Fruit fly (Drosophila melanogaster) whole organism, embryonic: Measurements from ENCODE around the gene eas.

Experiments used
- Atf-2 ChIP-seq: fragments of 200-800 bp; sonication (Bioruptor generic); optimal IDR thresholded peaks from 2 replicates; lab custom pipeline; 2016; ENCODE audit warnings: missing biosample characterization, missing genetic modification characterization
- Atf3 ChIP-seq: fragments of 200-800 bp; sonication (Bioruptor generic); optimal IDR thresholded peaks from 3 replicates; lab custom pipeline; 2016; ENCODE audit warnings: missing biosample characterization, missing genetic modification characterization
- BEAF-32 ChIP-seq: fragments of 200-800 bp; sonication (Bioruptor generic); optimal IDR thresholded peaks from 3 replicates; lab custom pipeline; 2017; ENCODE audit warnings: missing biosample characterization, missing genetic modification characterization, mild to moderate bottlenecking, moderate library complexity, missing genetic modification reagents
- C15 ChIP-seq: fragments of 200-800 bp; sonication (Bioruptor generic); IDR thresholded peaks from 3 replicates; pipeline ENCODE4 v1.3.6; 2022; ENCODE audit warnings: missing biosample characterization, missing genetic modification characterization
- CG1024 ChIP-seq: fragments of 200-800 bp; sonication (Bioruptor generic); IDR thresholded peaks from 2 replicates; pipeline ENCODE4 v1.3.6; 2022; ENCODE audit warnings: missing biosample characterization, missing genetic modification characterization
- CG11093 ChIP-seq: fragments of 200-800 bp; sonication (Bioruptor generic); IDR thresholded peaks from 3 replicates; pipeline ENCODE4 v1.3.6; 2022; ENCODE audit warnings: missing biosample characterization, missing genetic modification characterization
- CG11456 ChIP-seq: fragments of 200-800 bp; sonication (Bioruptor generic); IDR thresholded peaks from 3 replicates; pipeline ENCODE4 v1.3.6; 2022; ENCODE audit warnings: missing biosample characterization, missing genetic modification characterization
- CG12391 ChIP-seq: fragments of 200-800 bp; sonication (Bioruptor generic); optimal IDR thresholded peaks from 3 replicates; lab custom pipeline; 2018; ENCODE audit warnings: missing biosample characterization, mild to moderate bottlenecking, missing genetic modification characterization, moderate library complexity
- CG13424 ChIP-seq: fragments of 200-800 bp; sonication (Bioruptor generic); optimal IDR thresholded peaks from 2 replicates; lab custom pipeline; 2019; ENCODE audit warnings: missing biosample characterization, mild to moderate bottlenecking, missing genetic modification characterization, moderate library complexity
- CG13624 ChIP-seq: fragments of 200-800 bp; sonication (Bioruptor generic); optimal IDR thresholded peaks from 2 replicates; lab custom pipeline; 2016; ENCODE audit warnings: missing biosample characterization, missing genetic modification characterization
- CG14441 ChIP-seq: fragments of 200-800 bp; sonication (Bioruptor generic); IDR thresholded peaks from 2 replicates; pipeline ENCODE4 v1.3.6; 2022; ENCODE audit warnings: missing biosample characterization, missing genetic modification characterization
- CG14860 ChIP-seq: fragments of 200-800 bp; sonication (Bioruptor generic); IDR thresholded peaks from 3 replicates; pipeline ENCODE4 v1.3.6; 2022; ENCODE audit warnings: missing biosample characterization, missing genetic modification characterization; ENCODE audit not compliant: partially characterized antibody
- CG16813 ChIP-seq: fragments of 200-800 bp; sonication (Bioruptor generic); IDR thresholded peaks from 3 replicates; pipeline ENCODE4 v1.3.6; 2022; ENCODE audit warnings: missing biosample characterization, missing genetic modification characterization; ENCODE audit not compliant: partially characterized antibody
- CG17328 ChIP-seq: fragments of 200-800 bp; sonication (Bioruptor generic); IDR thresholded peaks from 2 replicates; pipeline ENCODE4 v1.3.6; 2022; ENCODE audit warnings: missing biosample characterization, missing genetic modification characterization
- CG2116 ChIP-seq: fragments of 200-800 bp; sonication (Bioruptor generic); optimal IDR thresholded peaks from 3 replicates; lab custom pipeline; 2018; ENCODE audit warnings: missing biosample characterization, mild to moderate bottlenecking, missing genetic modification characterization
- CG2199 ChIP-seq: fragments of 200-800 bp; sonication (Bioruptor generic); IDR thresholded peaks from 3 replicates; pipeline ENCODE4 v1.3.6; 2022; ENCODE audit warnings: missing biosample characterization, missing genetic modification characterization
- CG32532 ChIP-seq: fragments of 200-800 bp; sonication (Bioruptor generic); IDR thresholded peaks from 2 replicates; pipeline ENCODE4 v1.3.6; 2022; ENCODE audit warnings: missing biosample characterization, missing genetic modification characterization
- CG3847 ChIP-seq: fragments of 200-800 bp; sonication (Bioruptor generic); IDR thresholded peaks from 2 replicates; pipeline ENCODE4 v1.3.6; 2022; ENCODE audit warnings: missing biosample characterization, missing genetic modification characterization
- CG42726 ChIP-seq: fragments of 200-800 bp; sonication (Bioruptor generic); IDR thresholded peaks from 2 replicates; pipeline ENCODE4 v1.3.6; 2022; ENCODE audit warnings: missing biosample characterization, missing genetic modification characterization; ENCODE audit not compliant: partially characterized antibody
- CG6791 ChIP-seq: fragments of 200-800 bp; sonication (Bioruptor generic); IDR thresholded peaks from 3 replicates; pipeline ENCODE4 v1.3.6; 2022; ENCODE audit warnings: missing biosample characterization, missing genetic modification characterization; ENCODE audit not compliant: partially characterized antibody
- CG7271 ChIP-seq: fragments of 200-800 bp; sonication (Bioruptor generic); optimal IDR thresholded peaks from 2 replicates; lab custom pipeline; 2018; ENCODE audit warnings: missing biosample characterization, mild to moderate bottlenecking, missing genetic modification characterization, moderate library complexity
- CG7357 ChIP-seq: fragments of 200-800 bp; sonication (Bioruptor generic); IDR thresholded peaks from 3 replicates; pipeline ENCODE4 v1.3.6; 2022; ENCODE audit warnings: missing biosample characterization, missing genetic modification characterization
- Fer2 ChIP-seq: fragments of 200-800 bp; sonication (Bioruptor generic); optimal IDR thresholded peaks from 2 replicates; lab custom pipeline; 2018; ENCODE audit warnings: missing biosample characterization, mild to moderate bottlenecking, missing genetic modification characterization, moderate library complexity
- Gsc ChIP-seq: fragments of 200-800 bp; sonication (Bioruptor generic); IDR thresholded peaks from 2 replicates; pipeline ENCODE4 v1.3.6; 2022; ENCODE audit warnings: missing biosample characterization, missing genetic modification characterization
- HLHmδ ChIP-seq: fragments of 200-800 bp; sonication (Bioruptor generic); optimal IDR thresholded peaks from 2 replicates; lab custom pipeline; 2018; ENCODE audit warnings: missing biosample characterization, mild to moderate bottlenecking, missing genetic modification characterization, moderate library complexity
- Hmr ChIP-seq: fragments of 200-800 bp; sonication (Bioruptor generic); optimal IDR thresholded peaks from 3 replicates; lab custom pipeline; 2017; ENCODE audit warnings: mild to moderate bottlenecking, missing biosample characterization, missing genetic modification reagents, missing genetic modification characterization
- Lim3 ChIP-seq: fragments of 200-800 bp; sonication (Bioruptor generic); IDR thresholded peaks from 2 replicates; pipeline ENCODE4 v1.3.6; 2022; ENCODE audit warnings: missing biosample characterization, missing genetic modification characterization
- Oli ChIP-seq: fragments of 200-800 bp; sonication (Bioruptor generic); optimal IDR thresholded peaks from 2 replicates; lab custom pipeline; 2018; ENCODE audit warnings: missing biosample characterization, mild to moderate bottlenecking, missing genetic modification characterization, moderate library complexity
- bigmax ChIP-seq: fragments of 200-800 bp; sonication (Bioruptor generic); optimal IDR thresholded peaks from 2 replicates; lab custom pipeline; 2018; ENCODE audit warnings: missing biosample characterization, mild to moderate bottlenecking, missing genetic modification characterization
- bsh ChIP-seq, 2 experiments: fragments of 200-800 bp; sonication (Bioruptor generic); optimal IDR thresholded peaks; 2 replicates each; lab custom pipeline; 2017 to 2018; ENCODE audit warnings: mild to moderate bottlenecking in 2 of 2, missing biosample characterization in 2 of 2, missing genetic modification characterization in 2 of 2, moderate library complexity in 1 of 2
- crp ChIP-seq, 2 experiments: fragments of 200-800 bp; sonication (Bioruptor generic); optimal IDR thresholded peaks; 2 replicates in 1 of 2; 3 replicates in 1 of 2; lab custom pipeline; 2017; ENCODE audit warnings: missing biosample characterization in 2 of 2, missing genetic modification characterization in 2 of 2, mild to moderate bottlenecking in 1 of 2, moderate library complexity in 1 of 2
- gcm2 ChIP-seq: fragments of 200-800 bp; sonication (Bioruptor generic); optimal IDR thresholded peaks from 2 replicates; lab custom pipeline; 2016; ENCODE audit warnings: missing biosample characterization, missing genetic modification characterization
- gfzf ChIP-seq: fragments of 200-800 bp; sonication (Bioruptor generic); optimal IDR thresholded peaks from 2 replicates; lab custom pipeline; 2016; ENCODE audit warnings: missing biosample characterization, mild to moderate bottlenecking, missing genetic modification characterization, moderate library complexity
- hb ChIP-seq: fragments of 200-800 bp; sonication (Bioruptor generic); IDR thresholded peaks from 3 replicates; pipeline ENCODE4 v1.3.6; 2022; ENCODE audit warnings: missing biosample characterization, missing genetic modification characterization; ENCODE audit not compliant: partially characterized antibody
- hkb ChIP-seq, 2 experiments: fragments of 200-800 bp in 1 of 2; fragments of >200 bp in 1 of 2; sonication (Bioruptor generic) in 1 of 2; IDR thresholded peaks in 1 of 2; optimal IDR thresholded peaks in 1 of 2; 2 replicates each; pipeline versions ENCODE4 v1.3.6 to Lab custom; 2017 to 2022; ENCODE audit warnings: missing biosample characterization in 1 of 2, missing genetic modification characterization in 1 of 2
- inv ChIP-seq: fragments of 200-800 bp; sonication (Bioruptor generic); IDR thresholded peaks from 2 replicates; pipeline ENCODE4 v1.3.6; 2022; ENCODE audit warnings: missing biosample characterization, missing genetic modification characterization; ENCODE audit not compliant: partially characterized antibody
- kni ChIP-seq: fragments of 200-800 bp; sonication (Bioruptor generic); optimal IDR thresholded peaks from 3 replicates; lab custom pipeline; 2017; ENCODE audit warnings: mild to moderate bottlenecking, missing biosample characterization, missing genetic modification reagents, missing genetic modification characterization
- org-1 ChIP-seq: fragments of 200-800 bp; sonication (Bioruptor generic); optimal IDR thresholded peaks from 2 replicates; lab custom pipeline; 2017; ENCODE audit warnings: missing biosample characterization, missing genetic modification characterization
- phol ChIP-seq: fragments of 200-800 bp; sonication (Bioruptor generic); optimal IDR thresholded peaks from 3 replicates; lab custom pipeline; 2018; ENCODE audit warnings: missing biosample characterization, mild to moderate bottlenecking, missing genetic modification characterization, moderate library complexity
- scrt ChIP-seq: fragments of 200-800 bp; sonication (Bioruptor generic); optimal IDR thresholded peaks from 2 replicates; lab custom pipeline; 2018; ENCODE audit warnings: missing biosample characterization, mild to moderate bottlenecking, missing genetic modification characterization, moderate library complexity
- sisA ChIP-seq: fragments of 200-800 bp; sonication (Bioruptor generic); IDR thresholded peaks from 2 replicates; pipeline ENCODE4 v1.3.6; 2022; ENCODE audit warnings: missing biosample characterization, missing genetic modification characterization
- slou ChIP-seq: fragments of 200-800 bp; sonication (Bioruptor generic); optimal IDR thresholded peaks from 3 replicates; lab custom pipeline; 2016; ENCODE audit warnings: missing biosample characterization, missing genetic modification characterization
- slp2 ChIP-seq: fragments of 200-800 bp; sonication (Bioruptor generic); optimal IDR thresholded peaks from 2 replicates; lab custom pipeline; 2016; ENCODE audit warnings: missing biosample characterization, missing genetic modification characterization
- sna ChIP-seq: fragments of 200-800 bp; sonication (Bioruptor generic); IDR thresholded peaks from 2 replicates; pipeline ENCODE4 v1.3.6; 2022; ENCODE audit warnings: missing biosample characterization, missing genetic modification characterization; ENCODE audit not compliant: partially characterized antibody
- sob ChIP-seq: fragments of 200-800 bp; sonication (Bioruptor generic); IDR thresholded peaks from 2 replicates; pipeline ENCODE4 v1.3.6; 2022; ENCODE audit warnings: missing biosample characterization, missing genetic modification characterization
- trh ChIP-seq: fragments of 200-800 bp; sonication (Bioruptor generic); optimal IDR thresholded peaks from 2 replicates; lab custom pipeline; 2016; ENCODE audit warnings: missing biosample characterization, missing genetic modification characterization
- unc-4 ChIP-seq: fragments of 200-800 bp; sonication (Bioruptor generic); IDR thresholded peaks from 2 replicates; pipeline ENCODE4 v1.3.6; 2022; ENCODE audit warnings: missing biosample characterization, missing genetic modification characterization; ENCODE audit not compliant: partially characterized antibody
- wdn ChIP-seq: fragments of 200-800 bp; sonication (Bioruptor generic); IDR thresholded peaks from 2 replicates; pipeline ENCODE4 v1.3.6; 2022; ENCODE audit warnings: missing biosample characterization, missing genetic modification characterization

eas gene

DNA sequence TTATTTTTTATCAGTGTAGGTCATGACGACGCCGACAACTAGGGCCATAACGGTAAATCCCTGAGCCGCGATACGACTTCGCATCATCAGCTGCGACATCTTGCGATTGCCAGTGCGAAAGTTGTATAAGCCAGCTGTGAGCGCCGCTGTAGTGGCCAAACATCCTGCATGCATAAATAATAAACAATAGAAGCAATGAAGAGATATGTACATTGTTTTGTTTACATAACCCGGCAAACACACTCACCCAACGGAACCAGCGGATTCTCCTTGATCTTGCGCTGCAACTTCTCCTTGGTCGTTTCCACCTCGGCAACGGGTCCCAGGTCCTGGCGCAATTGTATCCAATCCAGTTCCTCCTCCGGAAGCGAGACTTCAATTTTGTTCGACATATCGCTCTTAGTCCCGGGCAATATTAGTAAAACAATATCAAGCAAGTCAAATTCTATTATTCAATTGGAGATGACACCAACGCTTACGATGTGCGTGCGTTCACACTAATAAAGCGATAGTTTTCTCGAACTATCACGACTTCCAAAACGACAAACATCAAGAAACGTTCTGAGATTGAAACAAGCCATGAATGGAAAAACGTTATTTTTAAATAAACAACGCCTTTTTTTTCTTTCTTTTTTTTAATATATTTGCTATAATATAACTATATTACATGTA, 53.6 kb downstream of the eas start (continued):
- TF ChIP-seq CG13624 (GFP tag; lab: Kevin White, UChicago) (no peak), sisA (GFP tag; lab: Robert Waterston, UW) (no peak), Lim3 (GFP tag; lab: Robert Waterston, UW) (no peak), CG16813 (GFP tag; lab: Robert Waterston, UW) (peak; percentile 86), gfzf (GFP tag; lab: Kevin White, UChicago) (peak; percentile 51), CG11093 (no peak), CG2116 (GFP tag; lab: Kevin White, UChicago) (peak; percentile 53), phol (tag; lab: Kevin White, UChicago) (peak; percentile 5), trh (GFP tag; lab: Kevin White, UChicago) (no peak), CG6791 (GFP tag; lab: Robert Waterston, UW) (peak; percentile 84), CG1024 (GFP tag; lab: Robert Waterston, UW) (0 out of 2 replicates have a peak, but pooled peaks have one; percentile 10), wdn (GFP tag; lab: Robert Waterston, UW) (no peak), gcm2 (GFP tag; lab: Kevin White, UChicago) (no peak), CG17328 (no peak), C15 (GFP tag; lab: Robert Waterston, UW) (no peak), CG13424 (tag; lab: Kevin White, UChicago) (no peak), Fer2 (tag; lab: Kevin White, UChicago) (no peak), CG14441 (GFP tag; lab: Robert Waterston, UW) (no peak), crp (GFP tag; optimal IDR thresholded peaks at IDR 0.05; lab: Kevin White, UChicago) (peak in 1 of 2 experiments; percentile 8), CG32532 (no peak), scrt (GFP tag; lab: Kevin White, UChicago) (no peak), Atf3 (no peak), Atf-2 (no peak), hb (GFP tag; lab: Robert Waterston, UW) (peak; percentile 67), slp2 (GFP tag; lab: Kevin White, UChicago) (no peak), sna (peak; percentile 70), CG14860 (peak; percentile 51), CG7357 (GFP tag; lab: Robert Waterston, UW) (peak; percentile 12; the same call in 2 of the 3 replicates), BEAF-32 (GFP tag; lab: Kevin White, UChicago) (peak; percentile 86), HLHmδ (GFP tag; lab: Kevin White, UChicago) (no peak), inv (GFP tag; lab: Robert Waterston, UW) (peak; percentile 77), CG11456 (GFP tag; lab: Robert Waterston, UW) (no peak), CG3847 (GFP tag; lab: Robert Waterston, UW) (no peak), org-1 (GFP tag; lab: Kevin White, UChicago) (no peak), CG12391 (tag; lab: Kevin White, UChicago) (no peak), slou (GFP tag; lab: Kevin White, UChicago) (no peak), Hmr (no peak), sob (GFP tag; lab: Robert Waterston, UW) (no peak), Gsc (no peak), CG42726 (GFP tag; lab: Robert Waterston, UW) (peak; percentile 89; the same call in 1 of the 2 replicates), kni (GFP tag; lab: Kevin White, UChicago) (peak; percentile 14), bigmax (GFP tag; lab: Kevin White, UChicago) (no peak), CG2199 (GFP tag; lab: Robert Waterston, UW) (no peak), bsh (GFP tag; optimal IDR thresholded peaks at IDR 0.05; lab: Kevin White, UChicago) (no peak), Oli (tag; lab: Kevin White, UChicago) (no peak), unc-4 (GFP tag; lab: Robert Waterston, UW) (peak; percentile 71), CG7271 (tag; lab: Kevin White, UChicago) (no peak), hkb (optimal IDR thresholded peaks at IDR 0.05; lab: Kevin White, UChicago) (no peak), hkb (GFP tag; IDR thresholded peaks at IDR 0.05; lab: Robert Waterston, UW) (no peak)
